Worm (Caenorhabditis elegans): Measurements from ENCODE around the gene F54H12.2.

DNA sequence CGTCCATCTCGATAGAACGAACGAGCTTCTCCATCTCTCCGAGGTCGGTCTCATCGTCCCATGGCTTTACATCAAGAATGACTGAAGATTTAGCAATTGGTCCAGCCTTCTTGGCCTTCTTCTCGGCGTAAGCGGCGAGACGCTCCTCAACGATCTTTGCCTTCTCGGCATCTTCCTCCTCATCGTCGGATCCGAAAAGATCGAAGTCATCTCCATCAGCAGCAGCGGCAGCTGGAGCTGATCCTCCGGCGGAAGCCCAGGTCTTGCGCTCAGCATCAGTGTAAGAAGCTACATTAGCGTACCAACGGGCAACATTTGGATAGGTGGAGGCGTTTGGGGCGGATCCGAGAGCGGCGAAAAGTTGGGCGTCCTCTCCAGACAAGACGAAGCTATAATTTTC lies 8.3 kb downstream of the F54H12.2 start:
- no peak for TF ChIP-seq mep-1 (tag; optimal IDR thresholded peaks at IDR 0.05)
- no peak for TF ChIP-seq pha-4 (tag; optimal IDR thresholded peaks at IDR 0.05)

All from whole organism, mixed stage, embryonic.